Worm (Caenorhabditis elegans): ENCODE data around the gene ZK686.5.
"Not testable (repeated sequence)": the region's sequence is repeated elsewhere in the genome, so short reads cannot be mapped to it uniquely, and the experiment has no call there.

Gene ZK686.5

DNA sequence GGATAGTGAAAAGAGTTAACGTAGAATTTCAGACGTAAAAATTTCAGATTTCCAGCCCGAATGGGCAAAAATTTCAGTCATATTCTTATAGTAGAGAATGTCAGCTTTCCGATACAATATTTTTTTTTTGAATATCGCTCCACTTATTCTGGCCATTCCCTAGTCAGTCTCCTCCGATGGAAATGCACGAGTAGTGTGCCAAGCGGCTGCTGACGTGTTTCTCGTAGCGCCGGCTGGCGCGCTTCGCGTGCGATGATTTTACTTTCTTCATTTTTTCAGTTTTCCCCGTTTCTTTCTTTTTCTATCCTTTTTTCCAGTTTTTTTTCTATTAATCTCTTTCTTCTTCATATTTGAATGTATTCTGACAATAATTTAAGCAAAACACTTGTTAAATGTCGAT, 3.7 kb upstream of the ZK686.5 start (continued):
- peak; percentile 64 for TF ChIP-seq ekl-4 (GFP tag; IDR thresholded peaks at IDR 0.05)
- TF ChIP-seq cebp-1 (GFP tag; IDR thresholded peaks at IDR 0.05), result not testable (repeated sequence)
- TF ChIP-seq cebp-1 (tag; optimal IDR thresholded peaks at IDR 0.05), result peak; percentile 59
- TF ChIP-seq lin-54 (GFP tag; optimal IDR thresholded peaks at IDR 0.05), result peak; percentile 53
- TF ChIP-seq rcor-1 (GFP tag; IDR thresholded peaks at IDR 0.05), result peak; percentile 70
- peak; percentile 91 for TF ChIP-seq dox-1 (GFP tag; IDR thresholded peaks at IDR 0.05)
- TF ChIP-seq Y95B8A.8 (GFP tag; IDR thresholded peaks at IDR 0.05), result peak; percentile 74
- peak; percentile 32 for TF ChIP-seq attf-5 (GFP tag; optimal IDR thresholded peaks at IDR 0.05)
- TF ChIP-seq madf-3 (GFP tag; IDR thresholded peaks at IDR 0.05), result peak; percentile 67; the same call in 1 of the 2 replicates
- peak; percentile 70 for TF ChIP-seq D2030.7 (GFP tag; IDR thresholded peaks at IDR 0.05)

DNA sequence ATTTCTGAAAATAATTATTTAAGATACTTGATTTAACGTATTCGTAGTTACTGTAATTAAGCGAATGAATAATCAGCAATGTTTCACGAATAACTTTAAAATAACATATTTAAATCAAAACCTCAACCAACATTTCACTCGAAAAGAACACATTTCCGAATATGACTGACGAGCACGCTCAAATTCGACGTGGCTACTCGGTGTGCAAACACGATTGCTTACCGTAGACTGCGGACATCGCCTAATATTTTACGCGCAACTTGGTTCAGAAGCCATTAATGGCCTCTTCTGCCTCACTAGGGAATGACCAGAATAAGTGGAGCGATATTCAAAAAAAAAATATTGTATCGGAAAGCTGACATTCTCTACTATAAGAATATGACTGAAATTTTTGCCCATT, 2.6 kb upstream of the ZK686.5 start, which contains the start of gene snu-23:
Gene snu-23, minus strand, starts transcription at position 156 of the 400 bp plus-strand sequence.
- TF ChIP-seq dox-1 (GFP tag; IDR thresholded peaks at IDR 0.05) (peak; percentile 47; the same call in 1 of the 2 replicates), die-1 (tag; optimal IDR thresholded peaks at IDR 0.05) (no peak), hmg-1.2 (GFP tag; IDR thresholded peaks at IDR 0.05) (peak; percentile 44; the same call in 1 of the 2 replicates), let-607 (tag; optimal IDR thresholded peaks at IDR 0.05) (peak; percentile 44 to 78), attf-3 (GFP tag; conservative IDR thresholded peaks at IDR 0.05) (0 out of 2 replicates have a peak, but pooled peaks have one; percentile 18), nfyb-1 (GFP tag; IDR thresholded peaks at IDR 0.05) (no peak), dpl-1 (GFP tag; optimal IDR thresholded peaks at IDR 0.05) (no peak), tbp1 (GFP tag; optimal IDR thresholded peaks at IDR 0.05) (peak; percentile 47), chd-7 (tag; optimal IDR thresholded peaks at IDR 0.05) (no peak), rec-8 (tag; optimal IDR thresholded peaks at IDR 0.05) (no peak), ztf-18 (tag; optimal IDR thresholded peaks at IDR 0.05) (peak; percentile 5), fkh-3 (tag; optimal IDR thresholded peaks at IDR 0.05) (no peak), aptf-2 (GFP tag; conservative IDR thresholded peaks at IDR 0.05) (no peak), B0261.1 (tag; optimal IDR thresholded peaks at IDR 0.05) (peak; percentile 42), lsl-1 (GFP tag; optimal IDR thresholded peaks at IDR 0.05) (peak; percentile 38), rpc-1 (optimal IDR thresholded peaks at IDR 0.05) (no peak), rpc-1 (tag; optimal IDR thresholded peaks at IDR 0.05) (peak; percentile 32), madf-3 (GFP tag; IDR thresholded peaks at IDR 0.05) (0 out of 2 replicates have a peak, but pooled peaks have one; percentile 48), pha-4 (tag; optimal IDR thresholded peaks at IDR 0.05) (no peak)

DNA sequence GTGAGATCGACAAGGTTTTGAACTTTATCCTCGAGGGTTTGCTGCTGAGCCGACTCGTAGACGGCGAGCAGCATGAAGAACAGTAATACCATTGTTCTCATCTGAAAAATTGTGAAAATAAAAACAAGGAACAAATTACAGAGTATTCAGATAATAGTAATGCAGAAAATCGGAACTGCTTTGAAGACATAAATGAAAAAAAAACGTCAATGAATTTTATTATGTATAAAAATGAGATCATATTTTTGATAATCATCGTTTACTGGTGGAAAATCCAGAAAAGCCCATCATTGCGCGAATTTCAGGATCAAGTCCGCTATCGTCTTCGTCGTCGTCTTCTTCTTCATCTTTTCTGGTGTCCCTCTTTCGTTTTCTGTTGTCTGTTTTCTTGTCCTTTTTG, 1.6 kb upstream of the ZK686.5 start, which contains the start of gene ZK686.3:
Gene ZK686.3, minus strand, starts transcription at position 101 of the 400 bp plus-strand sequence.
- no peak for TF ChIP-seq F33H1.4 (GFP tag; IDR thresholded peaks at IDR 0.05)
- TF ChIP-seq akir-1 (GFP tag; optimal IDR thresholded peaks at IDR 0.05), result no peak
- TF ChIP-seq F39B2.1 (GFP tag; IDR thresholded peaks at IDR 0.05), result no peak
- TF ChIP-seq sea-2 (GFP tag; IDR thresholded peaks at IDR 0.05), result no peak
- TF ChIP-seq nfyb-1 (GFP tag; IDR thresholded peaks at IDR 0.05), result no peak
- TF ChIP-seq B0019.2 (GFP tag; conservative IDR thresholded peaks at IDR 0.05), result no peak
- no peak for TF ChIP-seq nhr-179 (tag; optimal IDR thresholded peaks at IDR 0.05)
- TF ChIP-seq mel-28 (tag; optimal IDR thresholded peaks at IDR 0.05; ENCODE audit: borderline replicate concordance), result no peak
- TF ChIP-seq athp-1 (tag; optimal IDR thresholded peaks at IDR 0.05), result no peak
- TF ChIP-seq rcor-1 (GFP tag; IDR thresholded peaks at IDR 0.05), result no peak
- no peak for TF ChIP-seq nhr-120 (GFP tag; IDR thresholded peaks at IDR 0.05)
- TF ChIP-seq sdz-38 (tag; optimal IDR thresholded peaks at IDR 0.05), result no peak
- TF ChIP-seq ztf-3 (GFP tag; optimal IDR thresholded peaks at IDR 0.05), result no peak
- TF ChIP-seq mes-4 (tag; optimal IDR thresholded peaks at IDR 0.05), result no peak
- TF ChIP-seq dpff-1 (tag; optimal IDR thresholded peaks at IDR 0.05), result no peak
- no peak for TF ChIP-seq lag-1 (GFP tag; IDR thresholded peaks at IDR 0.05)
- no peak for TF ChIP-seq ZK185.1 (tag; optimal IDR thresholded peaks at IDR 0.05; ENCODE audit: poor library complexity, severe bottlenecking)
- TF ChIP-seq Y79H2A.3 (GFP tag; conservative IDR thresholded peaks at IDR 0.05), result no peak
